Worm (Caenorhabditis elegans): ENCODE measurements around the gene T03G6.7.

Gene T03G6.7

DNA sequence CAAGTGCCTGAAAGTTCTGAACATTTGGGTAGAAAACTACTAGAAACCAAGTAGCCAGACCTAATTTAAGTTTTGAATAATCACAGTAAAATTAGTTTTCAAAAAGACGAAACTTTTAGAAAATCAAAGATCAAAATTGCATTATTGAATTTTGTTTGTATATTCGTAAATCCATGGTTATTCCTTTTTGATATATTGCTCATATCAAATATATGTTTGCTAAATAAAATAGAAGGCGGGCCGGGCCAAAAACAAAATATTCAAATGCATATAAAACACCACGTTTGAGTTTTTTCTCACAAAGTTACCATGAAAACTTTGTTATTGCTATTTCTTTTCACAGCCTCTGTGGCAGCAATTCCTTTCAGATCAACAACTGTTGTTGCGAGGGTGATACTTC, 16.4 kb upstream of the T03G6.7 start, which contains the start of gene ttr-42:
Gene ttr-42, plus strand, starts transcription at position 301 of the 400 bp plus-strand sequence.
- TF ChIP-seq lin-13 (GFP tag; optimal IDR thresholded peaks at IDR 0.05), result no peak
- TF ChIP-seq ztf-11 (tag; optimal IDR thresholded peaks at IDR 0.05), result no peak
- TF ChIP-seq alr-1 (tag; optimal IDR thresholded peaks at IDR 0.05; ENCODE audit: borderline replicate concordance), result no peak
- no peak for TF ChIP-seq fkh-10 (GFP tag; optimal IDR thresholded peaks at IDR 0.05)
- no peak for TF ChIP-seq nhr-12 (tag; optimal IDR thresholded peaks at IDR 0.05)
- no peak for TF ChIP-seq mef-2 (tag; optimal IDR thresholded peaks at IDR 0.05)
- no peak for TF ChIP-seq C16A3.4 (tag; optimal IDR thresholded peaks at IDR 0.05)
- TF ChIP-seq xbp-1 (tag; optimal IDR thresholded peaks at IDR 0.05), result no peak
- no peak for TF ChIP-seq zip-4 (GFP tag; optimal IDR thresholded peaks at IDR 0.05)

DNA sequence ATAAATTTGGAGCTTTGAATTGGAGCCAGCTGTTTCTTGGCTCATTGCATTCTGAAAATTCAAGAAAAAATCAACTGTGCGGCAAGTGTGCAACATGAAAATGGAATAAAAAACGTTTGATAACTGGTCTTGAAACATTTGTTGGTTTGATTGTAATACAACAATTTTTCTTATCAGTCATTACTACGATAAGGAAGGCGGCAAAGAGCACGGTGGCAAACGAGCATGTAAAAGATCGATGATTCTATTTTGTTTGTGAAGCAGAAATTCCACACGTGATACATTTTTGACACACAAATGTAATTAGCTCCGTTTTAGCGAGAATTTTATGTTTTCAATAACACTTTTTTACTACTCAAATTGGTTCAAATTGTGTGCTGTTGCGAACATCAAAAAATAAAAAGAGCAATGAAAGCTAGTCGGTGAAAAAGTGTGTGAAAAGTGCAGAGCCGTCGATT, 13.3 kb upstream of the T03G6.7 start, which contains the start of gene H01M10.1:
Gene H01M10.1, minus strand, starts transcription at position 51 of the 458 bp plus-strand sequence.
- TF ChIP-seq mdl-1 (tag; optimal IDR thresholded peaks at IDR 0.05) (peak in 1 of 2 experiments; percentile 4), pqm-1 (tag; optimal IDR thresholded peaks at IDR 0.05) (peak; percentile 20), rnt-1 (tag; optimal IDR thresholded peaks at IDR 0.05) (no peak), elt-2 (tag; optimal IDR thresholded peaks at IDR 0.05) (peak; percentile 94), nhr-20 (tag; optimal IDR thresholded peaks at IDR 0.05) (peak; percentile 31), lin-35 (GFP tag; optimal IDR thresholded peaks at IDR 0.05) (peak in 1 of 2 experiments; percentile 26), skn-1 (tag; optimal IDR thresholded peaks at IDR 0.05) (no peak), ets-5 (GFP tag; IDR thresholded peaks at IDR 0.05) (no peak), nhr-71 (tag; optimal IDR thresholded peaks at IDR 0.05) (peak; percentile 34), zip-4 (GFP tag; optimal IDR thresholded peaks at IDR 0.05) (no peak), lin-14 (GFP tag; optimal IDR thresholded peaks at IDR 0.05) (peak; percentile 9), lsy-2 (tag; optimal IDR thresholded peaks at IDR 0.05) (peak in 1 of 2 experiments; percentile 5), mab-9 (GFP tag; IDR thresholded peaks at IDR 0.05) (no peak)

DNA sequence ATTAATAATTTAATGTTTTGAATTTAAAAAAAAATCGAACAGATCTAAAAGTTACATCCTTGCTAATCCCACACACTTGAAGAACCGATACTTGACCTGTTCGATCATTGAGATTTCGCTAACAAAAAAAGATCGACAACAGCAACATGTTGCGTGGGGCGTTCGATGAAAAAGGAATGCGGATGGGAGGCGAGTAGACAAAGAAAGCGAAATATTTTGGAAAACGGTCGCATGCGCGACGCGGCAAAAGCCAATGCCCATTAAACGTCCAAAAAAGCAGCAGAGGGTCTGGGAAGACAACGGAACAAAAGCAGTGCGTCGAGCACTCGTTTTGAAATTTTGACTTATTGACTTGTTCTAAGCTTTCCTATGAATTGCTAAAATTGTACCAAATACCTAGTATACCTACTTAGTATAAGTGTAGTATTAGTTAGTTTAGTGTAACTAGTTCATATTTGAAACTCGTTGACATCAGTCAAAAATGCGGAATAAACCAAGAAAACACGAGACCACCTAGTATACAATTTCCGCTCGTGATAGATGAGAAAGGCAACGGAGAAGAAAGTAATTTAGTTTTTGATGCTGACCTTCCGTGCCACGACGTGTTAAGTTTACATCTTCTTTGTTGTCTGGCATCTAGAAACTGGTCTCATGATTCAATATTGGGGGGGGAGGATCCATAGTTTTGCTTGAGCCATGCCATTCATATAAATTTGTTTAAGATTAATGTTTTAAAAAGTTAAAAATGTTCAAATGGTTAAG, 11.8 kb upstream of the T03G6.7 start:
- no peak for TF ChIP-seq isw-1 (GFP tag; IDR thresholded peaks at IDR 0.05)
- no peak for TF ChIP-seq nhr-76 (tag; optimal IDR thresholded peaks at IDR 0.05)
- TF ChIP-seq nhr-11 (tag; optimal IDR thresholded peaks at IDR 0.05), result no peak
- peak; percentile 8 for TF ChIP-seq tbx-2 (tag; optimal IDR thresholded peaks at IDR 0.05)
- no peak for TF ChIP-seq fkh-4 (tag; optimal IDR thresholded peaks at IDR 0.05; ENCODE audit: borderline replicate concordance)
- TF ChIP-seq unc-130 (tag; optimal IDR thresholded peaks at IDR 0.05), result no peak
- TF ChIP-seq lir-3 (tag; optimal IDR thresholded peaks at IDR 0.05; ENCODE audit: poor library complexity), result peak; percentile 2
- peak; percentile 91 for TF ChIP-seq nhr-85 (tag)
- TF ChIP-seq egl-27 (tag; optimal IDR thresholded peaks at IDR 0.05), result no peak
- no peak for TF ChIP-seq jun-1 (tag; optimal IDR thresholded peaks at IDR 0.05)
- TF ChIP-seq fos-1 (tag; optimal IDR thresholded peaks at IDR 0.05), result no peak
- peak in 1 of 2 experiments; percentile 56 for TF ChIP-seq mdl-1 (tag; optimal IDR thresholded peaks at IDR 0.05)
- peak; percentile 63 for TF ChIP-seq vab-15 (tag; optimal IDR thresholded peaks at IDR 0.05)
- no peak for TF ChIP-seq ceh-63 (GFP tag; optimal IDR thresholded peaks at IDR 0.05)
- TF ChIP-seq ceh-82 (tag; optimal IDR thresholded peaks at IDR 0.05), result no peak
- peak; percentile 46 for TF ChIP-seq blmp-1 (tag; optimal IDR thresholded peaks at IDR 0.05)
- TF ChIP-seq snpc-4 (tag; optimal IDR thresholded peaks at IDR 0.05), result no peak
- 0 out of 2 replicates have a peak, but pooled peaks have one; percentile 12 for TF ChIP-seq nhr-19 (GFP tag; conservative IDR thresholded peaks at IDR 0.05)
- TF ChIP-seq hpl-2 (GFP tag; optimal IDR thresholded peaks at IDR 0.05), result no peak
- no peak for TF ChIP-seq nhr-28 (tag; optimal IDR thresholded peaks at IDR 0.05)
- TF ChIP-seq snu-23 (GFP tag; optimal IDR thresholded peaks at IDR 0.05), result peak; percentile 69
- TF ChIP-seq alr-1 (tag; optimal IDR thresholded peaks at IDR 0.05; ENCODE audit: borderline replicate concordance), result no peak
- TF ChIP-seq unc-86 (tag; optimal IDR thresholded peaks at IDR 0.05), result no peak
- peak; percentile 73 for TF ChIP-seq nhr-20 (tag; optimal IDR thresholded peaks at IDR 0.05)
- TF ChIP-seq mab-9 (GFP tag; IDR thresholded peaks at IDR 0.05), result no peak
- TF ChIP-seq pag-3 (tag; optimal IDR thresholded peaks at IDR 0.05; ENCODE audit: borderline replicate concordance, insufficient read depth), result peak; percentile 76
- no peak for TF ChIP-seq nhr-84 (tag; optimal IDR thresholded peaks at IDR 0.05)
- no peak for TF ChIP-seq fkh-8 (tag; optimal IDR thresholded peaks at IDR 0.05)
- TF ChIP-seq ama-1 (optimal IDR thresholded peaks at IDR 0.05), result no peak
- no peak for TF ChIP-seq unc-30 (tag; optimal IDR thresholded peaks at IDR 0.05)
- TF ChIP-seq zag-1 (tag; optimal IDR thresholded peaks at IDR 0.05), result no peak
- TF ChIP-seq elt-2 (tag; optimal IDR thresholded peaks at IDR 0.05), result no peak

Data from whole organism, L1 larva.